Worm (Caenorhabditis elegans): Measurements from ENCODE around the gene mig-22.
A peak's percentile ranks its signal among the peaks of the same experiment; 100 is the strongest.

Gene mig-22

ce11 chrIII:8771162-8771561 is 4.0 kb upstream of the mig-22 start, which contains the start of gene K02D10.2:
Gene K02D10.2 (minus strand): TSS chrIII:8771262.
- no peak for TF ChIP-seq dao-5 (tag; optimal IDR thresholded peaks at IDR 0.05)
- no peak for TF ChIP-seq W03F9.2 (tag; optimal IDR thresholded peaks at IDR 0.05)
- no peak for TF ChIP-seq him-1 (tag; optimal IDR thresholded peaks at IDR 0.05)

ce11 chrIII:8770243-8770642 is 3.1 kb upstream of the mig-22 start:
- TF ChIP-seq him-1 (tag; optimal IDR thresholded peaks at IDR 0.05) (no peak), dao-5 (tag; optimal IDR thresholded peaks at IDR 0.05) (no peak), W03F9.2 (tag; optimal IDR thresholded peaks at IDR 0.05) (no peak)

ce11 chrIII:8769253-8769652 is 2.1 kb upstream of the mig-22 start, which contains the start of gene K02D10.1:
Gene K02D10.1 (plus strand): TSS chrIII:8769536.
- no peak for TF ChIP-seq W03F9.2 (tag; optimal IDR thresholded peaks at IDR 0.05)
- no peak for TF ChIP-seq dao-5 (tag; optimal IDR thresholded peaks at IDR 0.05)

ce11 chrIII:8767889-8768361 is 783 bp upstream of the mig-22 start, which contains the start of gene mtss-1:
Gene mtss-1 (plus strand): TSS chrIII:8768311.
- TF ChIP-seq him-1 (tag; optimal IDR thresholded peaks at IDR 0.05) (peak; percentile 53), W03F9.2 (tag; optimal IDR thresholded peaks at IDR 0.05) (peak; percentile 78), dao-5 (tag; optimal IDR thresholded peaks at IDR 0.05) (peak; percentile 23)

- TF ChIP-seq W03F9.2 (tag; optimal IDR thresholded peaks at IDR 0.05), result no peak
Measured at ce11 chrIII:8766467-8766866, 675 bp downstream of the mig-22 start.

ce11 chrIII:8765030-8765429 is 2.1 kb downstream of the mig-22 start:
- TF ChIP-seq W03F9.2 (tag; optimal IDR thresholded peaks at IDR 0.05) (no peak), him-1 (tag; optimal IDR thresholded peaks at IDR 0.05) (no peak), dao-5 (tag; optimal IDR thresholded peaks at IDR 0.05) (no peak)

ce11 chrIII:8763111-8763510 is 4.0 kb downstream of the mig-22 start:
- TF ChIP-seq him-1 (tag; optimal IDR thresholded peaks at IDR 0.05) (no peak), W03F9.2 (tag; optimal IDR thresholded peaks at IDR 0.05) (no peak), dao-5 (tag; optimal IDR thresholded peaks at IDR 0.05) (no peak)

ce11 chrIII:8762016-8762415 is 5.1 kb downstream of the mig-22 start:
- TF ChIP-seq W03F9.2 (tag; optimal IDR thresholded peaks at IDR 0.05) (no peak), dao-5 (tag; optimal IDR thresholded peaks at IDR 0.05) (no peak), him-1 (tag; optimal IDR thresholded peaks at IDR 0.05) (no peak)

- no peak for TF ChIP-seq him-1 (tag; optimal IDR thresholded peaks at IDR 0.05)
- TF ChIP-seq dao-5 (tag; optimal IDR thresholded peaks at IDR 0.05), result no peak
- TF ChIP-seq W03F9.2 (tag; optimal IDR thresholded peaks at IDR 0.05), result no peak
Measured at ce11 chrIII:8761040-8761654, 6.0 kb downstream of the mig-22 start, which contains the start of gene aak-1. Gene aak-1 (minus strand): TSS chrIII:8761090.

ce11 chrIII:8754682-8755081 is 12.5 kb downstream of the mig-22 start, which contains the start of gene tomm-70:
Gene tomm-70 (minus strand): TSS chrIII:8754750.
- no peak for TF ChIP-seq W03F9.2 (tag; optimal IDR thresholded peaks at IDR 0.05)
- no peak for TF ChIP-seq dao-5 (tag; optimal IDR thresholded peaks at IDR 0.05)
- no peak for TF ChIP-seq him-1 (tag; optimal IDR thresholded peaks at IDR 0.05)

- no peak for TF ChIP-seq dao-5 (tag; optimal IDR thresholded peaks at IDR 0.05)
- TF ChIP-seq W03F9.2 (tag; optimal IDR thresholded peaks at IDR 0.05), result no peak
- TF ChIP-seq him-1 (tag; optimal IDR thresholded peaks at IDR 0.05), result no peak
Measured at ce11 chrIII:8750606-8751005, 16.5 kb downstream of the mig-22 start, which contains the start of gene ugtp-1. Gene ugtp-1 (minus strand): TSS chrIII:8750706.

- TF ChIP-seq W03F9.2 (tag; optimal IDR thresholded peaks at IDR 0.05), result no peak
- TF ChIP-seq him-1 (tag; optimal IDR thresholded peaks at IDR 0.05), result no peak
- no peak for TF ChIP-seq dao-5 (tag; optimal IDR thresholded peaks at IDR 0.05)
Measured at ce11 chrIII:8749487-8749886, 17.7 kb downstream of the mig-22 start, which contains the start of gene sma-2. Gene sma-2 (plus strand): TSS chrIII:8749680.

- TF ChIP-seq dao-5 (tag; optimal IDR thresholded peaks at IDR 0.05) (no peak), him-1 (tag; optimal IDR thresholded peaks at IDR 0.05) (no peak), W03F9.2 (tag; optimal IDR thresholded peaks at IDR 0.05) (no peak)
Measured at ce11 chrIII:8748620-8749019, 18.5 kb downstream of the mig-22 start.

ce11 chrIII:8745214-8745613 is 21.9 kb downstream of the mig-22 start:
- no peak for TF ChIP-seq him-1 (tag; optimal IDR thresholded peaks at IDR 0.05)
- TF ChIP-seq dao-5 (tag; optimal IDR thresholded peaks at IDR 0.05), result no peak
- no peak for TF ChIP-seq W03F9.2 (tag; optimal IDR thresholded peaks at IDR 0.05)

- TF ChIP-seq dao-5 (tag; optimal IDR thresholded peaks at IDR 0.05), result no peak
- TF ChIP-seq W03F9.2 (tag; optimal IDR thresholded peaks at IDR 0.05), result no peak
- no peak for TF ChIP-seq him-1 (tag; optimal IDR thresholded peaks at IDR 0.05)
Measured at ce11 chrIII:8744765-8745164, 22.4 kb downstream of the mig-22 start.
